Worm (Caenorhabditis elegans) whole organism, midembryonic: ENCODE results near the gene M60.7.

ENCODE experiments used
- cog-1 ChIP-seq: sonication (generic microtip); optimal IDR thresholded peaks from 2 replicates; lab custom pipeline; 2016; ENCODE audit warnings: missing genetic modification characterization, missing compliant biosample characterization
- flt-1 ChIP-seq: fragments of 200-800 bp; sonication (Bioruptor generic); IDR thresholded peaks from 2 replicates; pipeline ENCODE4 v1.3.6; 2022; ENCODE audit warnings: missing genetic modification characterization, missing compliant biosample characterization
- klf-2 ChIP-seq: fragments of 200-800 bp; sonication (Bioruptor generic); conservative IDR thresholded peaks from 2 replicates; pipeline ENCODE4 v1.3.6; 2022; ENCODE audit warnings: missing genetic modification reagents, missing genetic modification characterization, missing compliant biosample characterization
- med-1 ChIP-seq: sonication (generic microtip); optimal IDR thresholded peaks from 2 replicates; lab custom pipeline; 2017; ENCODE audit warnings: missing genetic modification characterization, mild to moderate bottlenecking, missing compliant biosample characterization, antibody characterized with exemption, missing genetic modification reagents; ENCODE audit not compliant: insufficient read depth
- ztf-23 ChIP-seq: fragments of 200-800 bp; sonication (Bioruptor generic); IDR thresholded peaks from 2 replicates; pipeline ENCODE4 v1.3.6; 2022; ENCODE audit warnings: missing genetic modification reagents, missing genetic modification characterization, missing compliant biosample characterization
- ztf-29 ChIP-seq: fragments of 200-800 bp; sonication (Bioruptor generic); IDR thresholded peaks from 2 replicates; pipeline ENCODE4 v1.3.6; 2022; ENCODE audit warnings: missing genetic modification reagents, missing genetic modification characterization, missing compliant biosample characterization

- TF ChIP-seq cog-1 (tag; lab: Kevin White, UChicago) (no peak), med-1 (GFP tag; lab: Kevin White, UChicago) (no peak), ztf-29 (GFP tag; lab: Robert Waterston, UW) (no peak), ztf-23 (GFP tag; lab: Robert Waterston, UW) (no peak), klf-2 (no peak), flt-1 (GFP tag; lab: Robert Waterston, UW) (no peak)
Observed at ce11 chrX:8285169-8285796, 24.3 kb upstream of the M60.7 start, which contains the start of the genes fis-2 and F13B9.2.
